Worm (Caenorhabditis elegans) whole organism, late embryonic: ENCODE data around the gene nekl-4.
A peak's percentile ranks its signal among the peaks of the same experiment; 100 is the strongest.

Experiments used
- C08G9.2 ChIP-seq: sonication (generic microtip); optimal IDR thresholded peaks from 2 replicates; lab custom pipeline; 2016; ENCODE audit warnings: mild to moderate bottlenecking, missing genetic modification characterization, moderate library complexity, missing compliant biosample characterization
- C38D4.7 ChIP-seq: fragments of 200-800 bp; sonication (Bioruptor generic); optimal IDR thresholded peaks from 2 replicates; lab custom pipeline; 2018; ENCODE audit warnings: mild to moderate bottlenecking, missing genetic modification characterization, moderate library complexity, missing compliant biosample characterization
- F13H6.1 ChIP-seq: sonication (generic microtip); optimal IDR thresholded peaks from 2 replicates; lab custom pipeline; 2016; ENCODE audit warnings: missing genetic modification characterization, missing compliant biosample characterization
- K02D7.2 ChIP-seq: sonication (generic microtip); optimal IDR thresholded peaks from 2 replicates; lab custom pipeline; 2017; ENCODE audit warnings: mild to moderate bottlenecking, missing genetic modification characterization, missing compliant biosample characterization
- T23F11.4 ChIP-seq: fragments of 200-800 bp; sonication (Bioruptor generic); optimal IDR thresholded peaks from 2 replicates; lab custom pipeline; 2018; ENCODE audit warnings: mild to moderate bottlenecking, missing genetic modification characterization, missing compliant biosample characterization
- Y22D7AL.16 ChIP-seq: sonication (generic microtip); optimal IDR thresholded peaks from 2 replicates; lab custom pipeline; 2016; ENCODE audit warnings: missing genetic modification characterization, missing compliant biosample characterization
- ahr-1 ChIP-seq: sonication (generic microtip); optimal IDR thresholded peaks from 2 replicates; lab custom pipeline; 2016; ENCODE audit warnings: missing genetic modification characterization, missing compliant biosample characterization
- ama-1 ChIP-seq: fragments of 150-350 bp; optimal IDR thresholded peaks from 2 replicates; lab custom pipeline; 2014
- ceh-14 ChIP-seq: sonication (generic microtip); optimal IDR thresholded peaks from 2 replicates; lab custom pipeline; 2016; ENCODE audit warnings: missing genotype, missing genetic modification characterization, missing compliant biosample characterization
- ceh-18 ChIP-seq: sonication (generic microtip); optimal IDR thresholded peaks from 2 replicates; lab custom pipeline; 2016; ENCODE audit warnings: missing genetic modification characterization, missing compliant biosample characterization
- ceh-19 ChIP-seq: fragments of 200-800 bp; sonication (Bioruptor generic); optimal IDR thresholded peaks from 2 replicates; lab custom pipeline; 2018; ENCODE audit warnings: mild to moderate bottlenecking, missing genetic modification characterization, missing compliant biosample characterization
- ceh-22 ChIP-seq: sonication (generic microtip); optimal IDR thresholded peaks from 2 replicates; lab custom pipeline; 2017; ENCODE audit warnings: missing biosample characterization, missing genetic modification characterization
- ceh-24 ChIP-seq: sonication (generic microtip); optimal IDR thresholded peaks from 2 replicates; lab custom pipeline; 2016; ENCODE audit warnings: mild to moderate bottlenecking, missing genetic modification characterization, missing compliant biosample characterization
- ceh-30 ChIP-seq: fragments of 150-350 bp; optimal IDR thresholded peaks from 2 replicates; lab custom pipeline; 2014; ENCODE audit warnings: missing biosample characterization, missing genetic modification characterization
- ceh-31 ChIP-seq: sonication (generic microtip); optimal IDR thresholded peaks from 2 replicates; lab custom pipeline; 2016; ENCODE audit warnings: missing genetic modification characterization, missing compliant biosample characterization
- ceh-34 ChIP-seq: sonication (generic microtip); optimal IDR thresholded peaks from 2 replicates; lab custom pipeline; 2016; ENCODE audit warnings: mild to moderate bottlenecking, missing genetic modification characterization, missing compliant biosample characterization
- ceh-45 ChIP-seq: fragments of 200-800 bp; sonication (Bioruptor generic); IDR thresholded peaks from 2 replicates; pipeline ENCODE4 v1.3.6; 2022; ENCODE audit warnings: missing genetic modification reagents, missing genetic modification characterization, missing compliant biosample characterization
- ceh-48 ChIP-seq: sonication (generic microtip); optimal IDR thresholded peaks from 2 replicates; lab custom pipeline; 2016; ENCODE audit warnings: missing genetic modification characterization, inconsistent platforms, missing compliant biosample characterization
- ceh-6 ChIP-seq: fragments of 200-800 bp; sonication (Bioruptor generic); optimal IDR thresholded peaks from 2 replicates; lab custom pipeline; 2018; ENCODE audit warnings: mild to moderate bottlenecking, missing genetic modification characterization, missing compliant biosample characterization
- ceh-9 ChIP-seq: sonication (generic microtip); optimal IDR thresholded peaks from 2 replicates; lab custom pipeline; 2016; ENCODE audit warnings: mild to moderate bottlenecking, missing genetic modification characterization, inconsistent platforms, missing compliant biosample characterization
- che-1 ChIP-seq: sonication (generic microtip); optimal IDR thresholded peaks from 2 replicates; lab custom pipeline; 2016; ENCODE audit warnings: mild to moderate bottlenecking, missing genetic modification characterization, missing compliant biosample characterization
- dmd-4 ChIP-seq: sonication (generic microtip); optimal IDR thresholded peaks from 2 replicates; lab custom pipeline; 2016; ENCODE audit warnings: borderline replicate concordance, missing genetic modification characterization, missing compliant biosample characterization
- dve-1 ChIP-seq: sonication (generic microtip); optimal IDR thresholded peaks from 2 replicates; lab custom pipeline; 2017; ENCODE audit warnings: antibody characterized with exemption, mild to moderate bottlenecking, missing genetic modification characterization, missing compliant biosample characterization
- ets-4 ChIP-seq: sonication (generic microtip); optimal IDR thresholded peaks from 2 replicates; lab custom pipeline; 2016; ENCODE audit warnings: missing genetic modification characterization, missing compliant biosample characterization
- eyg-1 ChIP-seq: sonication (generic microtip); optimal IDR thresholded peaks from 2 replicates; lab custom pipeline; 2016; ENCODE audit warnings: missing genotype, missing genetic modification characterization, missing compliant biosample characterization
- fax-1 ChIP-seq: sonication (generic microtip); optimal IDR thresholded peaks from 2 replicates; lab custom pipeline; 2016; ENCODE audit warnings: missing genotype, missing genetic modification characterization, missing compliant biosample characterization
- fkh-6 ChIP-seq: sonication (generic microtip); optimal IDR thresholded peaks from 2 replicates; lab custom pipeline; 2016; ENCODE audit warnings: missing genetic modification characterization, missing compliant biosample characterization
- hlh-13 ChIP-seq: fragments of 200-800 bp; sonication (Bioruptor generic); optimal IDR thresholded peaks from 2 replicates; lab custom pipeline; 2018; ENCODE audit warnings: mild to moderate bottlenecking, missing genetic modification characterization, missing compliant biosample characterization
- hlh-30 ChIP-seq: sonication (generic microtip); optimal IDR thresholded peaks from 2 replicates; lab custom pipeline; 2017; ENCODE audit warnings: antibody characterized with exemption, missing genetic modification characterization, missing compliant biosample characterization; ENCODE audit not compliant: insufficient read depth
- hlh-6 ChIP-seq: sonication (generic microtip); optimal IDR thresholded peaks from 2 replicates; lab custom pipeline; 2016; ENCODE audit warnings: missing genotype, missing genetic modification characterization, missing compliant biosample characterization
- hlh-8 ChIP-seq: sonication (generic microtip); optimal IDR thresholded peaks from 2 replicates; lab custom pipeline; 2016; ENCODE audit warnings: missing genotype, missing genetic modification characterization, missing compliant biosample characterization
- lim-6 ChIP-seq: sonication (generic microtip); optimal IDR thresholded peaks from 2 replicates; lab custom pipeline; 2016; ENCODE audit warnings: missing genetic modification characterization, missing compliant biosample characterization
- lin-11 ChIP-seq: fragments of 200-800 bp; sonication (Bioruptor generic); optimal IDR thresholded peaks from 2 replicates; lab custom pipeline; 2018; ENCODE audit warnings: mild to moderate bottlenecking, missing genetic modification characterization, missing compliant biosample characterization
- madf-2 ChIP-seq: sonication (generic microtip); optimal IDR thresholded peaks from 2 replicates; lab custom pipeline; 2017; ENCODE audit warnings: missing genetic modification characterization, missing compliant biosample characterization
- mec-3 ChIP-seq: sonication (generic microtip); optimal IDR thresholded peaks from 2 replicates; lab custom pipeline; 2016; ENCODE audit warnings: borderline replicate concordance, missing genetic modification characterization, missing compliant biosample characterization
- nfya-1 ChIP-seq: sonication (generic microtip); optimal IDR thresholded peaks from 2 replicates; lab custom pipeline; 2017; ENCODE audit warnings: missing genetic modification characterization, mild to moderate bottlenecking, missing compliant biosample characterization, antibody characterized with exemption, moderate library complexity
- pag-3 ChIP-seq: sonication (generic microtip); optimal IDR thresholded peaks from 2 replicates; lab custom pipeline; 2016; ENCODE audit warnings: missing compliant biosample characterization, missing genetic modification characterization, borderline replicate concordance
- pax-1 ChIP-seq: fragments of 150-350 bp; optimal IDR thresholded peaks from 2 replicates; lab custom pipeline; 2014; ENCODE audit warnings: missing biosample characterization, missing genetic modification characterization
- pha-2 ChIP-seq: sonication (generic microtip); optimal IDR thresholded peaks from 2 replicates; lab custom pipeline; 2017; ENCODE audit warnings: mild to moderate bottlenecking, missing genetic modification characterization, missing compliant biosample characterization
- rnt-1 ChIP-seq: sonication (generic microtip); optimal IDR thresholded peaks from 2 replicates; lab custom pipeline; 2016; ENCODE audit warnings: missing genetic modification characterization, missing compliant biosample characterization
- sox-4 ChIP-seq: sonication (generic microtip); optimal IDR thresholded peaks from 2 replicates; lab custom pipeline; 2017; ENCODE audit warnings: mild to moderate bottlenecking, missing genetic modification characterization, inconsistent platforms, missing compliant biosample characterization
- tbx-2 ChIP-seq: sonication (generic microtip); optimal IDR thresholded peaks from 2 replicates; lab custom pipeline; 2016; ENCODE audit warnings: missing genetic modification characterization, missing compliant biosample characterization
- tbx-7 ChIP-seq: sonication (generic microtip); optimal IDR thresholded peaks from 2 replicates; lab custom pipeline; 2016; ENCODE audit warnings: missing genotype, missing genetic modification characterization, missing compliant biosample characterization
- unc-42 ChIP-seq: sonication (generic microtip); optimal IDR thresholded peaks from 2 replicates; lab custom pipeline; 2016; ENCODE audit warnings: missing genotype, missing genetic modification characterization, missing compliant biosample characterization
- unc-55 ChIP-seq: sonication (generic microtip); optimal IDR thresholded peaks from 2 replicates; lab custom pipeline; 2017; ENCODE audit warnings: missing biosample characterization, missing genetic modification reagents, missing genetic modification characterization
- unc-86 ChIP-seq: sonication (generic microtip); optimal IDR thresholded peaks from 2 replicates; lab custom pipeline; 2016; ENCODE audit warnings: missing genetic modification characterization, missing compliant biosample characterization
- zip-5 ChIP-seq: sonication (generic microtip); optimal IDR thresholded peaks from 2 replicates; lab custom pipeline; 2016; ENCODE audit warnings: missing genetic modification characterization, missing compliant biosample characterization

Gene nekl-4

ce11 chrIII:5563680-5564079, 46.4 kb upstream of the nekl-4 start (continued):
- no peak for TF ChIP-seq zip-5 (tag; lab: Kevin White, UChicago)
- TF ChIP-seq lim-6 (tag; lab: Kevin White, UChicago): no peak
- TF ChIP-seq unc-42 (tag; lab: Kevin White, UChicago): no peak
- no peak for TF ChIP-seq madf-2
- no peak for TF ChIP-seq ceh-22 (tag; lab: Kevin White, UChicago)
- no peak for TF ChIP-seq fkh-6 (tag; lab: Kevin White, UChicago)
- no peak for TF ChIP-seq lin-11 (tag; lab: Kevin White, UChicago)
- TF ChIP-seq eyg-1 (tag; lab: Kevin White, UChicago): no peak
- TF ChIP-seq ceh-31 (tag; lab: Kevin White, UChicago): no peak
- peak; percentile 54 for TF ChIP-seq hlh-8
- TF ChIP-seq tbx-2 (tag; lab: Kevin White, UChicago): peak; percentile 56
- TF ChIP-seq ceh-34 (tag; lab: Kevin White, UChicago): peak; percentile 60
- TF ChIP-seq tbx-7 (tag; lab: Kevin White, UChicago): no peak
- TF ChIP-seq ceh-6 (GFP tag; lab: Kevin White, UChicago): no peak
- no peak for TF ChIP-seq hlh-30 (tag; lab: Kevin White, UChicago)
- TF ChIP-seq pag-3: no peak
- TF ChIP-seq F13H6.1: no peak
- no peak for TF ChIP-seq ceh-48 (tag; lab: Kevin White, UChicago)
- no peak for TF ChIP-seq ceh-45 (GFP tag; lab: Robert Waterston, UW)
- no peak for TF ChIP-seq ceh-30
- peak; percentile 65 for TF ChIP-seq rnt-1
- no peak for TF ChIP-seq pax-1 (tag; lab: Kevin White, UChicago)
- no peak for TF ChIP-seq ceh-14 (tag; lab: Kevin White, UChicago)
- no peak for TF ChIP-seq fax-1
- no peak for TF ChIP-seq hlh-13 (GFP tag; lab: Kevin White, UChicago)
- TF ChIP-seq C08G9.2 (tag; lab: Kevin White, UChicago): no peak
- no peak for TF ChIP-seq dve-1 (tag; lab: Kevin White, UChicago)

- TF ChIP-seq ceh-19 (no peak), ceh-34 (tag; lab: Kevin White, UChicago) (no peak), dmd-4 (tag; lab: Kevin White, UChicago) (no peak), ceh-31 (tag; lab: Kevin White, UChicago) (no peak), rnt-1 (no peak), ets-4 (tag; lab: Kevin White, UChicago) (no peak), fkh-6 (tag; lab: Kevin White, UChicago) (no peak), hlh-13 (GFP tag; lab: Kevin White, UChicago) (no peak), K02D7.2 (tag; lab: Kevin White, UChicago) (no peak), sox-4 (tag; lab: Kevin White, UChicago) (no peak), nfya-1 (tag; lab: Kevin White, UChicago) (no peak), unc-86 (tag; lab: Kevin White, UChicago) (no peak), hlh-8 (no peak), ama-1 (no peak)
- TF ChIP-seq, all 69 proteins: peak for 0
Measured at ce11 chrIII:5557246-5557819, 40.0 kb upstream of the nekl-4 start, which contains the start of gene rpc-2. Gene rpc-2, plus strand, starts transcription at chrIII:5557365.

ce11 chrIII:5554884-5555500, 37.7 kb upstream of the nekl-4 start, which contains the start of the genes nmad-1 and hach-1:
Gene nmad-1, minus strand, starts transcription at chrIII:5554934.
Gene hach-1, plus strand, starts transcription at chrIII:5555450.
- TF ChIP-seq tbx-7 (tag; lab: Kevin White, UChicago): peak; percentile 53
- peak; percentile 73 for TF ChIP-seq ceh-6 (GFP tag; lab: Kevin White, UChicago)
- TF ChIP-seq ceh-18 (tag; lab: Kevin White, UChicago): peak; percentile 69
- peak; percentile 80 for TF ChIP-seq T23F11.4 (GFP tag; lab: Kevin White, UChicago)
- peak; percentile 87 for TF ChIP-seq nfya-1 (tag; lab: Kevin White, UChicago)
- TF ChIP-seq pax-1 (tag; lab: Kevin White, UChicago): peak; percentile 15
- TF ChIP-seq Y22D7AL.16 (tag; lab: Kevin White, UChicago): peak; percentile 73
- peak; percentile 84 for TF ChIP-seq ahr-1 (tag; lab: Kevin White, UChicago)
- peak; percentile 89 for TF ChIP-seq che-1 (tag; lab: Kevin White, UChicago)
- TF ChIP-seq dmd-4 (tag; lab: Kevin White, UChicago): peak; percentile 56
- peak; percentile 82 for TF ChIP-seq hlh-6 (tag; lab: Kevin White, UChicago)
- TF ChIP-seq ama-1: no peak
- peak; percentile 92 for TF ChIP-seq hlh-8
- peak; percentile 82 for TF ChIP-seq ceh-24 (tag; lab: Kevin White, UChicago)
- peak; percentile 89 for TF ChIP-seq C38D4.7
- peak; percentile 67 for TF ChIP-seq ceh-9 (tag; lab: Kevin White, UChicago)
- TF ChIP-seq dve-1 (tag; lab: Kevin White, UChicago): no peak
- TF ChIP-seq ceh-31 (tag; lab: Kevin White, UChicago): peak; percentile 92
- peak; percentile 64 for TF ChIP-seq pag-3
- peak; percentile 2 for TF ChIP-seq mec-3 (tag; lab: Kevin White, UChicago)
- TF ChIP-seq pha-2 (tag; lab: Kevin White, UChicago): peak; percentile 91
- no peak for TF ChIP-seq unc-55
